Fruit fly (Drosophila melanogaster) whole organism, wandering third instar larva: ENCODE data around the gene L2HGDH.

Experiments
- Abd-B ChIP-seq: fragments of >200 bp; optimal IDR thresholded peaks from 2 replicates; lab custom pipeline; 2017; ENCODE audit warnings: missing biosample characterization, missing genetic modification characterization
- CG32264 ChIP-seq: fragments of 200-800 bp; sonication (Bioruptor generic); optimal IDR thresholded peaks from 2 replicates; lab custom pipeline; 2016; ENCODE audit warnings: missing biosample characterization, missing genetic modification characterization
- CG9705 ChIP-seq: fragments of 200-800 bp; sonication (Bioruptor generic); optimal IDR thresholded peaks from 2 replicates; lab custom pipeline; 2018; ENCODE audit warnings: missing biosample characterization, mild to moderate bottlenecking, missing genetic modification characterization
- CrebA ChIP-seq: fragments of 200-800 bp; sonication (Bioruptor generic); optimal IDR thresholded peaks from 2 replicates; lab custom pipeline; 2016; ENCODE audit warnings: missing biosample characterization, mild to moderate bottlenecking, missing genetic modification characterization, borderline replicate concordance
- Dfd ChIP-seq: fragments of >200 bp; optimal IDR thresholded peaks from 2 replicates; lab custom pipeline; 2017; ENCODE audit warnings: missing biosample characterization, missing genetic modification characterization
- Dif ChIP-seq: fragments of 200-275, 200-300 bp; sonication (Bioruptor generic); optimal IDR thresholded peaks from 2 replicates; lab custom pipeline; 2018; ENCODE audit warnings: missing biosample characterization, missing genetic modification characterization; ENCODE audit not compliant: partially characterized antibody
- GATAd ChIP-seq: sonication (Bioruptor generic); optimal IDR thresholded peaks from 2 replicates; lab custom pipeline; 2016; ENCODE audit warnings: missing biosample characterization, missing genetic modification characterization
- HLH106 ChIP-seq: fragments of 200-800 bp; optimal IDR thresholded peaks from 3 replicates; lab custom pipeline; 2019; ENCODE audit warnings: missing biosample characterization, mild to moderate bottlenecking, missing genetic modification characterization, moderate library complexity
- Hnf4 ChIP-seq: fragments of 200-800 bp; sonication (Bioruptor generic); optimal IDR thresholded peaks from 2 replicates; lab custom pipeline; 2016; ENCODE audit warnings: missing biosample characterization, mild to moderate bottlenecking, missing genetic modification characterization
- Hr78 ChIP-seq: fragments of >200 bp; optimal IDR thresholded peaks from 2 replicates; lab custom pipeline; 2017; ENCODE audit warnings: missing biosample characterization, missing genetic modification characterization
- Hr83 ChIP-seq: fragments of 200-300 bp; sonication (Bioruptor generic); optimal IDR thresholded peaks from 2 replicates; lab custom pipeline; 2016; ENCODE audit warnings: missing biosample characterization, mild to moderate bottlenecking, missing genetic modification characterization, moderate library complexity; ENCODE audit not compliant: poor library complexity, severe bottlenecking
- Jra ChIP-seq: sonication (Bioruptor generic); optimal IDR thresholded peaks from 2 replicates; lab custom pipeline; 2016; ENCODE audit warnings: missing biosample characterization, missing genetic modification characterization
- Mio ChIP-seq: sonication (Bioruptor generic); optimal IDR thresholded peaks from 2 replicates; lab custom pipeline; 2016; ENCODE audit warnings: missing biosample characterization, missing genetic modification characterization
- Myc ChIP-seq: fragments of >200 bp; optimal IDR thresholded peaks from 2 replicates; lab custom pipeline; 2017
- N ChIP-seq: fragments of >200 bp; optimal IDR thresholded peaks from 2 replicates; lab custom pipeline; 2018; ENCODE audit warnings: missing biosample characterization, missing external identifiers, missing genetic modification characterization
- OdsH ChIP-seq: fragments of 200-800 bp; sonication (Bioruptor generic); optimal IDR thresholded peaks from 2 replicates; lab custom pipeline; 2016; ENCODE audit warnings: missing biosample characterization, mild to moderate bottlenecking, missing genetic modification characterization
- Rel ChIP-seq, 2 experiments: fragments of 200-800 bp; sonication (Bioruptor generic) in 1 of 2; optimal IDR thresholded peaks; 2 replicates in 1 of 2; 3 replicates in 1 of 2; lab custom pipeline; 2016 to 2019; ENCODE audit warnings: mild to moderate bottlenecking in 2 of 2, missing biosample characterization in 2 of 2, missing genetic modification characterization in 2 of 2, moderate library complexity in 1 of 2
- Sp1 ChIP-seq: fragments of 200-800 bp; sonication (Bioruptor generic); optimal IDR thresholded peaks from 3 replicates; lab custom pipeline; 2019; ENCODE audit warnings: missing biosample characterization, mild to moderate bottlenecking, missing genetic modification characterization, moderate library complexity
- Vsx2 ChIP-seq: fragments of 200-300, 225-300 bp; sonication (Bioruptor generic); optimal IDR thresholded peaks from 2 replicates; lab custom pipeline; 2018; ENCODE audit warnings: missing biosample characterization, missing genetic modification characterization; ENCODE audit not compliant: partially characterized antibody
- br ChIP-seq: fragments of 200-800 bp; sonication (Bioruptor generic); optimal IDR thresholded peaks from 2 replicates; lab custom pipeline; 2016; ENCODE audit warnings: missing biosample characterization, missing genetic modification characterization
- brk ChIP-seq: fragments of 200-800 bp; sonication (Bioruptor generic); optimal IDR thresholded peaks from 2 replicates; lab custom pipeline; 2016; ENCODE audit warnings: missing biosample characterization, mild to moderate bottlenecking, missing genetic modification characterization
- dl ChIP-seq, 2 experiments: fragments of 175-275, 200-275 bp in 1 of 2; fragments of 200-275 bp in 1 of 2; sonication (Bioruptor generic); optimal IDR thresholded peaks; lab custom pipeline; 2018; ENCODE audit warnings: mild to moderate bottlenecking in 2 of 2, missing biosample characterization in 2 of 2, missing genetic modification characterization in 2 of 2, moderate library complexity in 2 of 2; ENCODE audit not compliant: partially characterized antibody in 2 of 2, insufficient read depth in 1 of 2
- dmrt93B ChIP-seq: fragments of 200-800 bp; sonication (Bioruptor generic); optimal IDR thresholded peaks from 2 replicates; lab custom pipeline; 2018; ENCODE audit warnings: missing biosample characterization, mild to moderate bottlenecking, missing genetic modification characterization
- dsf ChIP-seq: sonication (Bioruptor generic); optimal IDR thresholded peaks from 2 replicates; lab custom pipeline; 2016; ENCODE audit warnings: missing biosample characterization, missing genetic modification characterization, borderline replicate concordance
- ey ChIP-seq: fragments of 200-800 bp; sonication (Bioruptor generic); optimal IDR thresholded peaks from 2 replicates; lab custom pipeline; 2016; ENCODE audit warnings: missing biosample characterization, missing genetic modification characterization
- foxo ChIP-seq, 2 experiments: fragments of 200-800 bp; sonication (Bioruptor generic); optimal IDR thresholded peaks; 2 replicates in 1 of 2; 3 replicates in 1 of 2; lab custom pipeline; 2016 to 2017; ENCODE audit warnings: missing biosample characterization in 2 of 2, missing genetic modification characterization in 2 of 2
- fru ChIP-seq: fragments of 200-800 bp; sonication (Bioruptor generic); optimal IDR thresholded peaks from 3 replicates; lab custom pipeline; 2016; ENCODE audit warnings: missing biosample characterization, mild to moderate bottlenecking, missing genetic modification characterization
- h ChIP-seq: fragments of 200-800 bp; sonication (Bioruptor generic); optimal IDR thresholded peaks from 3 replicates; lab custom pipeline; 2016; ENCODE audit warnings: missing biosample characterization, mild to moderate bottlenecking, missing genetic modification characterization
- jim ChIP-seq: fragments of 175-275, 200-325 bp; sonication (Bioruptor generic); optimal IDR thresholded peaks from 2 replicates; lab custom pipeline; 2016; ENCODE audit warnings: missing biosample characterization, mild to moderate bottlenecking, missing genetic modification characterization
- lola ChIP-seq: fragments of >200 bp; optimal IDR thresholded peaks from 2 replicates; lab custom pipeline; 2017; ENCODE audit warnings: missing biosample characterization, missing genetic modification characterization
- pan ChIP-seq: fragments of >200 bp; optimal IDR thresholded peaks from 2 replicates; lab custom pipeline; 2017
- psq ChIP-seq: fragments of 200-800 bp; sonication (Bioruptor generic); optimal IDR thresholded peaks from 3 replicates; lab custom pipeline; 2017; ENCODE audit warnings: missing biosample characterization, mild to moderate bottlenecking, missing genetic modification characterization, moderate library complexity
- rgr ChIP-seq: fragments of 200-800 bp; sonication (Bioruptor generic); optimal IDR thresholded peaks from 3 replicates; lab custom pipeline; 2016; ENCODE audit warnings: missing biosample characterization, mild to moderate bottlenecking, missing genetic modification characterization
- sage ChIP-seq: fragments of 200-800 bp; sonication (Bioruptor generic); optimal IDR thresholded peaks from 2 replicates; lab custom pipeline; 2016; ENCODE audit warnings: missing biosample characterization, mild to moderate bottlenecking, missing genetic modification characterization
- sv ChIP-seq: fragments of 200-800 bp; sonication (Bioruptor generic); optimal IDR thresholded peaks from 3 replicates; lab custom pipeline; 2016; ENCODE audit warnings: missing biosample characterization, missing genetic modification characterization
- tai ChIP-seq: sonication (Bioruptor generic); optimal IDR thresholded peaks from 2 replicates; lab custom pipeline; 2016; ENCODE audit warnings: missing biosample characterization, missing genetic modification characterization
- usp ChIP-seq: fragments of >200 bp; optimal IDR thresholded peaks from 2 replicates; lab custom pipeline; 2017; ENCODE audit warnings: missing biosample characterization, missing genetic modification characterization
- woc ChIP-seq: sonication (Bioruptor generic); optimal IDR thresholded peaks from 2 replicates; lab custom pipeline; 2016; ENCODE audit warnings: missing biosample characterization, mild to moderate bottlenecking, missing genetic modification characterization

Gene L2HGDH

DNA sequence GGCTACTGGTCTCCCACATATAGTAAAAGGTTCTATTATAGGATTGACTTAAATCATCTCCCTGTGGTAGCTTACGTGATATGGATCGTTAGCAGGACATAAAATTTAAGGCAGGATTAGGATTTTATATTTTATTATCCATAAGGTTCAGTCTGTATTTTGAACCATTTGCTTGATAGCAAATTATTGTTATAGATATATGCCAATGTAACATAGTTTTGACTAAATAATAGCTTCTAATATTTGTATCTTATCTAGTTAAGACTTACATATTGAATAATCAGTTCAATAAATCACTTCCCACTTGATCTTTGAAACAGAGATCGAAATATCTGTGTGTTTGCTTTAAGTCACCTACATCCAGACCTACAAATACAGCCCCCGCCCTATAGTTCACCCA is 36.3 kb upstream of the L2HGDH start, which contains the start of gene robl37BC:
TSS of gene robl37BC (plus strand) at position 301 of the 400 bp plus-strand sequence.
- no peak for TF ChIP-seq usp (GFP tag; lab: Kevin White, UChicago)
- no peak for TF ChIP-seq dsf (GFP tag; lab: Kevin White, UChicago)
- TF ChIP-seq fru (GFP tag; lab: Kevin White, UChicago): no peak
- TF ChIP-seq br (GFP tag; lab: Kevin White, UChicago): no peak
- TF ChIP-seq GATAd (GFP tag; lab: Kevin White, UChicago): no peak
- TF ChIP-seq Vsx2: no peak
- no peak for TF ChIP-seq tai
- no peak for TF ChIP-seq psq (GFP tag; lab: Kevin White, UChicago)
- no peak for TF ChIP-seq Sp1
- TF ChIP-seq woc (GFP tag; lab: Kevin White, UChicago): no peak
- no peak for TF ChIP-seq pan (lab: Kevin White, UChicago)
- no peak for TF ChIP-seq sv (GFP tag; lab: Kevin White, UChicago)
- no peak for TF ChIP-seq dmrt93B (GFP tag; lab: Kevin White, UChicago)
- TF ChIP-seq CG9705 (GFP tag; lab: Kevin White, UChicago): no peak
- no peak for TF ChIP-seq Jra (GFP tag; lab: Kevin White, UChicago)
- no peak for TF ChIP-seq h (GFP tag; lab: Kevin White, UChicago)
- no peak for TF ChIP-seq Myc
- TF ChIP-seq HLH106 (tag; lab: Kevin White, UChicago): no peak
- TF ChIP-seq rgr (GFP tag; lab: Kevin White, UChicago): no peak

DNA sequence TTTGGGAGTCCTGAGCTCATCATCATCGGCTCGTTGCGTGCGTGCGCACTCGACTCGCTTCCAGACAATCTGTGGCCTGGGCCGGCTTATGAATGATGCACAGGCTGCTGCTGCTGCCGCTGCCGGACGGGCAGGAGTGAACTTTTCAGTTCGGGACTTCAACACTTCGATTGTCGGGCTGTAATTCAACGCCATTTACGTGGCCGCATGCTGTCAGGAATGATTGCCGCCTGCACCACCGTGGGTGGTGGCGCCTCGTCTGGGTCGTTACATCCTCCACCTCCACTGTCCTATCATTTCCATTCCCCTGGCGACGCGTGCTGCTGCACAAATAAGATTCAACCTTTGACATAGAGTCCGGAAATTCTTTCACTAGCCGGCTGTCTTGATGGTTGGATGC is 35.8 kb upstream of the L2HGDH start:
- TF ChIP-seq CG32264 (GFP tag; lab: Kevin White, UChicago) (no peak), sv (GFP tag; lab: Kevin White, UChicago) (no peak), dmrt93B (GFP tag; lab: Kevin White, UChicago) (no peak), Hnf4 (GFP tag; lab: Kevin White, UChicago) (no peak), dl (GFP tag; optimal IDR thresholded peaks at IDR 0.05; lab: Kevin White, UChicago; ENCODE audit: insufficient read depth in 1 of 2, partially characterized antibody in 2 of 2) (no peak), brk (no peak), Myc (no peak), jim (no peak)

DNA sequence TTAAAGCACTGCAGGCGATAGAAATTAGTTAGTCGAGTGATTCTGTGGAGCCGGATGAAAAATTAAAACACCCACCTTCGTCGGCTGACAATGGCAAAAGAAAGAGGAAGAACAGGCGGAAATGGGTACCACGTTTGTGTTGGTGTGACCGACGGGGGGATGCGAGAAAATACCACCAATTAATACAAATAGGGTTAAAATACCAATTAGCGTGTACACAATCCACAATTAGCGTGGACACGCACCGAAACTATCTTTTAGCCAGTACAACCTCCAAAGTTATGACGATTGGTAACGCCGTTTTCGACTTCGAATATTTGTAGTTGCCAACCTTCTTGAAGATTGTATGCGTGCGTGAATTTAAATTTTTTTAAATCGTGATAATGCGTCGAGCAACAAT is 34.9 kb upstream of the L2HGDH start, which contains the start of gene RpL30:
TSS of gene RpL30 (minus strand) at position 177 of the 400 bp plus-strand sequence.
- TF ChIP-seq GATAd (GFP tag; lab: Kevin White, UChicago) (no peak), Sp1 (peak; percentile 92), Hr83 (GFP tag; lab: Kevin White, UChicago) (peak; percentile 85), Rel (GFP tag; optimal IDR thresholded peaks at IDR 0.05; lab: Kevin White, UChicago) (no peak), Rel (tag; optimal IDR thresholded peaks at IDR 0.05; lab: Kevin White, UChicago) (peak; percentile 78), dmrt93B (GFP tag; lab: Kevin White, UChicago) (peak; percentile 87), HLH106 (tag; lab: Kevin White, UChicago) (peak; percentile 78), pan (lab: Kevin White, UChicago) (no peak), Hr78 (GFP tag; lab: Kevin White, UChicago) (no peak), sv (GFP tag; lab: Kevin White, UChicago) (peak; percentile 88), fru (GFP tag; lab: Kevin White, UChicago) (peak; percentile 81), OdsH (GFP tag; lab: Kevin White, UChicago) (peak; percentile 82), usp (GFP tag; lab: Kevin White, UChicago) (no peak), ey (GFP tag; lab: Kevin White, UChicago) (peak; percentile 54), foxo (GFP tag; optimal IDR thresholded peaks at IDR 0.05; lab: Kevin White, UChicago) (peak; percentile 46 to 79), Dfd (GFP tag; lab: Kevin White, UChicago) (no peak), Myc (peak; percentile 97), sage (GFP tag; lab: Kevin White, UChicago) (peak; percentile 33), Abd-B (GFP tag; lab: Kevin White, UChicago) (no peak), Jra (GFP tag; lab: Kevin White, UChicago) (peak; percentile 71), tai (no peak), lola (no peak), brk (no peak), dsf (GFP tag; lab: Kevin White, UChicago) (peak; percentile 22), CG9705 (GFP tag; lab: Kevin White, UChicago) (peak; percentile 87), Vsx2 (no peak), CG32264 (GFP tag; lab: Kevin White, UChicago) (peak; percentile 68), Dif (GFP tag; lab: Kevin White, UChicago) (peak; percentile 49), h (GFP tag; lab: Kevin White, UChicago) (peak; percentile 90), jim (no peak), Hnf4 (GFP tag; lab: Kevin White, UChicago) (peak; percentile 81), dl (GFP tag; optimal IDR thresholded peaks at IDR 0.05; lab: Kevin White, UChicago; ENCODE audit: insufficient read depth in 1 of 2, partially characterized antibody in 2 of 2) (no peak), Mio (GFP tag; lab: Kevin White, UChicago) (peak; percentile 71), rgr (GFP tag; lab: Kevin White, UChicago) (peak; percentile 94), CrebA (GFP tag; lab: Kevin White, UChicago) (no peak), N (GFP tag; lab: Kevin White, UChicago) (no peak), psq (GFP tag; lab: Kevin White, UChicago) (peak; percentile 56), woc (GFP tag; lab: Kevin White, UChicago) (peak; percentile 51), br (GFP tag; lab: Kevin White, UChicago) (peak; percentile 90)
- TF ChIP-seq, all 38 proteins: peak for 24
